Fruit fly (Drosophila melanogaster): ENCODE data around the gene CG9922.
A peak's percentile ranks its signal among the peaks of the same experiment; 100 is the strongest.

Gene CG9922

DNA sequence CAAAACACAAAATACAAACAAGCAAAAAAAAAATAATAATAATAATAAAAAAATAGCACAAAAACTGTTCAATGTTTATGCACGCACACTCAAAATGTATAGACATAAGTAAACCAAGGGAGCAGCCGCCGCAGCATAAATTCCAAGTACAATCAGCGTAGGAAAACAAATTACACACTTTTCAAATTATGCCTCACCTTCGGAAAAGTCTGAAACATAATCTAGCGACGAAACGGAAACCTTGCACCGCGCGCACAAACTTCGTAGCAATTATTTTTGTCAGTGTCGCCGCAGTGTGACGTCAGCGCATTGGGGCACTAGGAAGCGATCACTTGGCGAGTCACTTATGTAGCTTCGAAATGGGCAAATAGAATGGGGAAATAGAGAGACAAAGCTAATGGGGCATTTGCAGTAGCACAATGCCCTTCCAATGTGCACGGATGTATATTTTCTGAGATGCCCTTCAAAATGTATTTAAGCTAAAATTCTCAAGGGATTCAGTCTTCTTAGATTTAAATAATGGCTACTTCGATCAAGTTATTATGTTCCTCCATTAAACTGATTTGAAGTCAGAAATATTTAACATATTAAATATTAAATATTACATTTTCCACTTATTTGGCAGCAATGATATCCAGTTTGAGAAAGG lies 19.3 kb downstream of the CG9922 start (continued):
- TF ChIP-seq CG11696 (GFP tag; IDR thresholded peaks at IDR 0.05) (peak; percentile 71; the same call in 1 of the 2 replicates), CG14965 (GFP tag; optimal IDR thresholded peaks at IDR 0.05; ENCODE audit: borderline replicate concordance) (no peak), Drgx (GFP tag; IDR thresholded peaks at IDR 0.05) (peak; percentile 64), cad (GFP tag; optimal IDR thresholded peaks at IDR 0.05) (no peak), stc (GFP tag; IDR thresholded peaks at IDR 0.05) (peak; percentile 37; the same call in 1 of the 2 replicates), CG12391 (tag; optimal IDR thresholded peaks at IDR 0.05) (peak; percentile 26), Dp (GFP tag; optimal IDR thresholded peaks at IDR 0.05) (no peak), CG1647 (GFP tag; optimal IDR thresholded peaks at IDR 0.05) (peak; percentile 40), CG8765 (GFP tag; IDR thresholded peaks at IDR 0.05) (no peak), D19A (tag; optimal IDR thresholded peaks at IDR 0.05) (peak; percentile 76), CG33213 (GFP tag; optimal IDR thresholded peaks at IDR 0.05) (no peak), pzg (GFP tag; optimal IDR thresholded peaks at IDR 0.05) (no peak), NfI (GFP tag; optimal IDR thresholded peaks at IDR 0.05) (peak; percentile 50), cas (GFP tag; IDR thresholded peaks at IDR 0.05) (no peak), CG6765 (GFP tag; optimal IDR thresholded peaks at IDR 0.05) (peak; percentile 65), psq (GFP tag; optimal IDR thresholded peaks at IDR 0.05) (no peak), CG6654 (GFP tag; optimal IDR thresholded peaks at IDR 0.05) (no peak), CG12769 (tag; optimal IDR thresholded peaks at IDR 0.05) (peak; percentile 73), aop (GFP tag; IDR thresholded peaks at IDR 0.05) (no peak), CG4617 (GFP tag; optimal IDR thresholded peaks at IDR 0.05; ENCODE audit: borderline replicate concordance) (peak; percentile 5), Lhr (GFP tag; optimal IDR thresholded peaks at IDR 0.05) (no peak), CG17829 (tag; optimal IDR thresholded peaks at IDR 0.05) (peak; percentile 39), CG17385 (GFP tag; optimal IDR thresholded peaks at IDR 0.05) (peak; percentile 61), schlank (tag; optimal IDR thresholded peaks at IDR 0.05) (peak; percentile 22), seq (GFP tag; IDR thresholded peaks at IDR 0.05) (no peak; the same call in 1 of the 2 replicates), slbo (GFP tag; IDR thresholded peaks at IDR 0.05) (peak; percentile 46), CG5180 (GFP tag; optimal IDR thresholded peaks at IDR 0.05) (peak; percentile 60), Ravus (GFP tag; IDR thresholded peaks at IDR 0.05) (no peak), ham (GFP tag; IDR thresholded peaks at IDR 0.05) (no peak), CG30403 (GFP tag; optimal IDR thresholded peaks at IDR 0.05) (peak; percentile 65), Max (GFP tag; optimal IDR thresholded peaks at IDR 0.05) (no peak), CG18262 (tag; optimal IDR thresholded peaks at IDR 0.05) (peak; percentile 45), cwo (GFP tag; optimal IDR thresholded peaks at IDR 0.05) (peak; percentile 66), sisA (GFP tag; IDR thresholded peaks at IDR 0.05) (peak; percentile 53; the same call in 1 of the 2 replicates), NC2β (GFP tag; optimal IDR thresholded peaks at IDR 0.05) (peak; percentile 16), CG31365 (tag; optimal IDR thresholded peaks at IDR 0.05) (peak; percentile 8), exex (tag; optimal IDR thresholded peaks at IDR 0.05) (peak; percentile 4), Rx (GFP tag; IDR thresholded peaks at IDR 0.05) (0 out of 2 replicates have a peak, but pooled peaks have one; percentile 37), CG11398 (GFP tag; optimal IDR thresholded peaks at IDR 0.05) (peak; percentile 46), CG17361 (GFP tag; IDR thresholded peaks at IDR 0.05) (peak; percentile 58; the same call in 2 of the 3 replicates), odd (GFP tag; optimal IDR thresholded peaks at IDR 0.05) (peak; percentile 20), vvl (GFP tag; IDR thresholded peaks at IDR 0.05) (peak; percentile 60; the same call in 1 of the 2 replicates), corto (GFP tag; optimal IDR thresholded peaks at IDR 0.05) (no peak), CG3838 (GFP tag; optimal IDR thresholded peaks at IDR 0.05) (no peak), Ptx1 (GFP tag; IDR thresholded peaks at IDR 0.05) (peak; percentile 66), CG2875 (GFP tag; optimal IDR thresholded peaks at IDR 0.05) (no peak), CG32532 (GFP tag; IDR thresholded peaks at IDR 0.05) (peak; percentile 25; the same call in 1 of the 2 replicates), unc-4 (GFP tag; IDR thresholded peaks at IDR 0.05; ENCODE audit: partially characterized antibody) (no peak), grau (tag; optimal IDR thresholded peaks at IDR 0.05) (peak; percentile 58), CG8944 (GFP tag; optimal IDR thresholded peaks at IDR 0.05) (peak; percentile 35)
